Worm (Caenorhabditis elegans) whole organism, late embryonic: ENCODE data around the gene melo-3.

Experiments
- T23F11.4 ChIP-seq: fragments of 200-800 bp; sonication (Bioruptor generic); optimal IDR thresholded peaks from 2 replicates; lab custom pipeline; 2018; ENCODE audit warnings: mild to moderate bottlenecking, missing genetic modification characterization, missing compliant biosample characterization
- ahr-1 ChIP-seq: sonication (generic microtip); optimal IDR thresholded peaks from 2 replicates; lab custom pipeline; 2016; ENCODE audit warnings: missing genetic modification characterization, missing compliant biosample characterization
- ama-1 ChIP-seq: fragments of 150-350 bp; optimal IDR thresholded peaks from 2 replicates; lab custom pipeline; 2014
- ceh-14 ChIP-seq: sonication (generic microtip); optimal IDR thresholded peaks from 2 replicates; lab custom pipeline; 2016; ENCODE audit warnings: missing genotype, missing genetic modification characterization, missing compliant biosample characterization
- ceh-19 ChIP-seq: fragments of 200-800 bp; sonication (Bioruptor generic); optimal IDR thresholded peaks from 2 replicates; lab custom pipeline; 2018; ENCODE audit warnings: mild to moderate bottlenecking, missing genetic modification characterization, missing compliant biosample characterization
- ceh-22 ChIP-seq: sonication (generic microtip); optimal IDR thresholded peaks from 2 replicates; lab custom pipeline; 2017; ENCODE audit warnings: missing biosample characterization, missing genetic modification characterization
- ceh-24 ChIP-seq: sonication (generic microtip); optimal IDR thresholded peaks from 2 replicates; lab custom pipeline; 2016; ENCODE audit warnings: mild to moderate bottlenecking, missing genetic modification characterization, missing compliant biosample characterization
- ceh-31 ChIP-seq: sonication (generic microtip); optimal IDR thresholded peaks from 2 replicates; lab custom pipeline; 2016; ENCODE audit warnings: missing genetic modification characterization, missing compliant biosample characterization
- ceh-45 ChIP-seq: fragments of 200-800 bp; sonication (Bioruptor generic); IDR thresholded peaks from 2 replicates; pipeline ENCODE4 v1.3.6; 2022; ENCODE audit warnings: missing genetic modification reagents, missing genetic modification characterization, missing compliant biosample characterization
- ceh-9 ChIP-seq: sonication (generic microtip); optimal IDR thresholded peaks from 2 replicates; lab custom pipeline; 2016; ENCODE audit warnings: mild to moderate bottlenecking, missing genetic modification characterization, inconsistent platforms, missing compliant biosample characterization
- dmd-4 ChIP-seq: sonication (generic microtip); optimal IDR thresholded peaks from 2 replicates; lab custom pipeline; 2016; ENCODE audit warnings: borderline replicate concordance, missing genetic modification characterization, missing compliant biosample characterization
- dve-1 ChIP-seq: sonication (generic microtip); optimal IDR thresholded peaks from 2 replicates; lab custom pipeline; 2017; ENCODE audit warnings: antibody characterized with exemption, mild to moderate bottlenecking, missing genetic modification characterization, missing compliant biosample characterization
- elt-4 ChIP-seq: sonication (generic microtip); optimal IDR thresholded peaks from 2 replicates; lab custom pipeline; 2016; ENCODE audit warnings: missing genetic modification characterization, missing compliant biosample characterization
- hlh-6 ChIP-seq: sonication (generic microtip); optimal IDR thresholded peaks from 2 replicates; lab custom pipeline; 2016; ENCODE audit warnings: missing genotype, missing genetic modification characterization, missing compliant biosample characterization
- nfya-1 ChIP-seq: sonication (generic microtip); optimal IDR thresholded peaks from 2 replicates; lab custom pipeline; 2017; ENCODE audit warnings: missing genetic modification characterization, mild to moderate bottlenecking, missing compliant biosample characterization, antibody characterized with exemption, moderate library complexity
- nhr-11 ChIP-seq: fragments of 150-350 bp; optimal IDR thresholded peaks from 2 replicates; lab custom pipeline; 2014; ENCODE audit warnings: missing biosample characterization, missing genetic modification characterization
- nhr-232 ChIP-seq: sonication (generic microtip); optimal IDR thresholded peaks from 2 replicates; lab custom pipeline; 2016; ENCODE audit warnings: missing genetic modification characterization, missing compliant biosample characterization
- npax-4 ChIP-seq: sonication (generic microtip); optimal IDR thresholded peaks from 2 replicates; lab custom pipeline; 2016; ENCODE audit warnings: missing genetic modification characterization, missing compliant biosample characterization
- pag-3 ChIP-seq: sonication (generic microtip); optimal IDR thresholded peaks from 2 replicates; lab custom pipeline; 2016; ENCODE audit warnings: missing compliant biosample characterization, missing genetic modification characterization, borderline replicate concordance
- pha-2 ChIP-seq: sonication (generic microtip); optimal IDR thresholded peaks from 2 replicates; lab custom pipeline; 2017; ENCODE audit warnings: mild to moderate bottlenecking, missing genetic modification characterization, missing compliant biosample characterization
- sox-4 ChIP-seq: sonication (generic microtip); optimal IDR thresholded peaks from 2 replicates; lab custom pipeline; 2017; ENCODE audit warnings: mild to moderate bottlenecking, missing genetic modification characterization, inconsistent platforms, missing compliant biosample characterization
- tbx-2 ChIP-seq: sonication (generic microtip); optimal IDR thresholded peaks from 2 replicates; lab custom pipeline; 2016; ENCODE audit warnings: missing genetic modification characterization, missing compliant biosample characterization
- ttx-3 ChIP-seq: sonication (generic microtip); optimal IDR thresholded peaks from 2 replicates; lab custom pipeline; 2016; ENCODE audit warnings: missing genetic modification reagents, missing genetic modification characterization, missing compliant biosample characterization
- unc-3 ChIP-seq, 2 experiments: fragments of 200-800 bp in 1 of 2; sonication (Bioruptor generic) in 1 of 2; sonication (generic microtip) in 1 of 2; conservative IDR thresholded peaks in 1 of 2; optimal IDR thresholded peaks in 1 of 2; 2 replicates each; pipeline versions ENCODE4 v1.3.6 to Lab custom; 2016 to 2022; ENCODE audit warnings: missing compliant biosample characterization in 2 of 2, missing genetic modification characterization in 2 of 2, missing genetic modification reagents in 1 of 2
- unc-42 ChIP-seq: sonication (generic microtip); optimal IDR thresholded peaks from 2 replicates; lab custom pipeline; 2016; ENCODE audit warnings: missing genotype, missing genetic modification characterization, missing compliant biosample characterization
- unc-55 ChIP-seq: sonication (generic microtip); optimal IDR thresholded peaks from 2 replicates; lab custom pipeline; 2017; ENCODE audit warnings: missing biosample characterization, missing genetic modification reagents, missing genetic modification characterization
- ztf-16 ChIP-seq: sonication (generic microtip); optimal IDR thresholded peaks from 2 replicates; lab custom pipeline; 2017; ENCODE audit warnings: missing genetic modification characterization, missing compliant biosample characterization

Gene melo-3

ce11 chrV:14992627-14993117 is 44.0 kb downstream of the melo-3 start, which contains the start of gene T01C3.3:
TSS of gene T01C3.3 (minus strand) at chrV:14992677.
- no peak for TF ChIP-seq nhr-11
- no peak for TF ChIP-seq T23F11.4
- no peak for TF ChIP-seq ceh-14 (tag; lab: Kevin White, UChicago)
- no peak for TF ChIP-seq pag-3 (tag; lab: Kevin White, UChicago)
- no peak for TF ChIP-seq ceh-22 (tag; lab: Kevin White, UChicago)
- TF ChIP-seq ceh-24 (tag; lab: Kevin White, UChicago): no peak
- TF ChIP-seq ahr-1 (tag; lab: Kevin White, UChicago): no peak
- TF ChIP-seq unc-42: no peak
- TF ChIP-seq ama-1 (lab: Kevin White, UChicago): no peak
- TF ChIP-seq ceh-9 (tag; lab: Kevin White, UChicago): no peak

- TF ChIP-seq ztf-16 (tag; lab: Kevin White, UChicago): no peak
- TF ChIP-seq ceh-19: no peak
- TF ChIP-seq ceh-45: no peak
- no peak for TF ChIP-seq ahr-1 (tag; lab: Kevin White, UChicago)
- TF ChIP-seq ceh-31: no peak
- no peak for TF ChIP-seq elt-4 (tag; lab: Kevin White, UChicago)
- no peak for TF ChIP-seq hlh-6
- no peak for TF ChIP-seq ttx-3
- TF ChIP-seq unc-3 (GFP tag; conservative IDR thresholded peaks at IDR 0.05; lab: Robert Waterston, UW): no peak
- no peak for TF ChIP-seq unc-3 (tag; optimal IDR thresholded peaks at IDR 0.05; lab: Kevin White, UChicago)
- TF ChIP-seq sox-4 (tag; lab: Kevin White, UChicago): no peak
- no peak for TF ChIP-seq npax-4 (tag; lab: Kevin White, UChicago)
- TF ChIP-seq dmd-4 (tag; lab: Kevin White, UChicago): no peak
- no peak for TF ChIP-seq nhr-232 (tag; lab: Kevin White, UChicago)
- TF ChIP-seq unc-55: no peak
- TF ChIP-seq dve-1 (tag; lab: Kevin White, UChicago): no peak
- TF ChIP-seq pha-2 (tag; lab: Kevin White, UChicago): no peak
These were observed 45.2 kb downstream of the melo-3 start for ce11 chrV:14991489-14991888.

- TF ChIP-seq nfya-1 (peak; percentile 19), tbx-2 (tag; lab: Kevin White, UChicago) (no peak), ttx-3 (no peak)
These were observed 45.8 kb downstream of the melo-3 start, which contains the start of the genes cdt-2 and T01C3.2 for ce11 chrV:14990843-14991242. TSS of gene cdt-2 (minus strand) at chrV:14991126. TSS of gene T01C3.2 (plus strand) at chrV:14991168.
